Worm (Caenorhabditis elegans): ENCODE measurements around the gene C31C9.6.

The C31C9.6 gene

DNA sequence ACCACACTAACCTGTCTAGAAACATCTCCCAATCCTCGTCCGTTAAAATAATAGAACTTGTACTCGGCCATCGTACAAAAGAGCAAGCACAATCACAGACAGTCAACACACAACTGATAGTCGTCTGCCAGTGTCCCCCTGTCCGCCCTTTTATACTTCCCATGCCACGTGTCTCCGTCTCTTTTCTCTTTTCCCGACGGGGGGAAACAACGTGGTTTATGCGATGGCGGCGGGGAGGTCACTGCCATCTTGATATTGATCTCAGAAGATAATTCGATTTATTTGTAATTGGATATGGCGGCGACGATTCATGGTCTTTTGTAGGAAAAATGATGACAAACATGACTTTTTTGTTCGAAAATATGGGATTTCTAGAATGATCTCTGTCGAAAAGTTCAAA lies 52.2 kb downstream of the C31C9.6 start, which contains the start of gene gst-20 (continued):
- peak; percentile 91 for TF ChIP-seq sma-9 (GFP tag; optimal IDR thresholded peaks at IDR 0.05)
- no peak for TF ChIP-seq sma-9 (tag; optimal IDR thresholded peaks at IDR 0.05)
- peak; percentile 68 for TF ChIP-seq nhr-21 (tag; optimal IDR thresholded peaks at IDR 0.05)
- peak; percentile 35 to 76 for TF ChIP-seq mdl-1 (tag; optimal IDR thresholded peaks at IDR 0.05)
- TF ChIP-seq unc-55 (GFP tag; optimal IDR thresholded peaks at IDR 0.05), result no peak
- TF ChIP-seq F13H6.1 (tag; optimal IDR thresholded peaks at IDR 0.05), result peak; percentile 50
- no peak for TF ChIP-seq ztf-1 (GFP tag; conservative IDR thresholded peaks at IDR 0.05)
- no peak for TF ChIP-seq Y55F3AM.14 (GFP tag; optimal IDR thresholded peaks at IDR 0.05)
- no peak for TF ChIP-seq elt-1 (tag; optimal IDR thresholded peaks at IDR 0.05)
- peak; percentile 21 for TF ChIP-seq gmeb-1 (tag; optimal IDR thresholded peaks at IDR 0.05)
- no peak for TF ChIP-seq nhr-10 (tag; optimal IDR thresholded peaks at IDR 0.05)
- TF ChIP-seq C34F6.9 (tag; optimal IDR thresholded peaks at IDR 0.05), result no peak

Measured in whole organism, L2 larva.